Worm (Caenorhabditis elegans) whole organism, early embryonic: Measurements from ENCODE around the gene F36F12.2.

Experiments
- B0310.2 ChIP-seq: sonication (generic microtip); optimal IDR thresholded peaks from 2 replicates; lab custom pipeline; 2016; ENCODE audit warnings: mild to moderate bottlenecking, missing genetic modification characterization, missing compliant biosample characterization
- F13C5.2 ChIP-seq: sonication (generic microtip); optimal IDR thresholded peaks from 2 replicates; lab custom pipeline; 2017; ENCODE audit warnings: mild to moderate bottlenecking, missing genetic modification characterization, inconsistent platforms, missing compliant biosample characterization
- aly-1 ChIP-seq: sonication (generic microtip); optimal IDR thresholded peaks from 2 replicates; lab custom pipeline; 2016; ENCODE audit warnings: missing genetic modification characterization, missing compliant biosample characterization
- ama-1 ChIP-seq: fragments of 150-350 bp; optimal IDR thresholded peaks from 2 replicates; lab custom pipeline; 2014
- ceh-13 ChIP-seq: fragments of 200-800 bp; sonication (Bioruptor generic); optimal IDR thresholded peaks from 2 replicates; lab custom pipeline; 2018; ENCODE audit warnings: mild to moderate bottlenecking, missing genetic modification characterization, missing compliant biosample characterization
- ceh-36 ChIP-seq: sonication (generic microtip); optimal IDR thresholded peaks from 2 replicates; lab custom pipeline; 2016; ENCODE audit warnings: missing genetic modification characterization, inconsistent platforms, missing compliant biosample characterization
- ets-7 ChIP-seq: sonication (generic microtip); optimal IDR thresholded peaks from 2 replicates; lab custom pipeline; 2016; ENCODE audit warnings: missing genotype, missing genetic modification characterization, missing compliant biosample characterization
- flt-1 ChIP-seq: fragments of 200-800 bp; sonication (Bioruptor generic); IDR thresholded peaks from 2 replicates; pipeline ENCODE4 v1.3.6; 2022; ENCODE audit warnings: missing genetic modification characterization, missing compliant biosample characterization
- hmbx-1 ChIP-seq: sonication (generic microtip); optimal IDR thresholded peaks from 2 replicates; lab custom pipeline; 2016; ENCODE audit warnings: mild to moderate bottlenecking, missing genetic modification characterization, missing compliant biosample characterization
- hmg-4 ChIP-seq: fragments of 200-800 bp; sonication (Bioruptor generic); optimal IDR thresholded peaks from 2 replicates; lab custom pipeline; 2018; ENCODE audit warnings: mild to moderate bottlenecking, missing genetic modification characterization, missing compliant biosample characterization
- hnd-1 ChIP-seq: sonication (generic microtip); optimal IDR thresholded peaks from 2 replicates; lab custom pipeline; 2016; ENCODE audit warnings: missing genetic modification characterization, missing compliant biosample characterization
- pes-1 ChIP-seq: fragments of 200-800 bp; sonication (Bioruptor generic); IDR thresholded peaks from 2 replicates; pipeline ENCODE4 v1.3.6; 2022; ENCODE audit warnings: missing genetic modification reagents, missing genetic modification characterization, missing compliant biosample characterization
- scrt-1 ChIP-seq: fragments of 200-800 bp; sonication (Bioruptor generic); IDR thresholded peaks from 2 replicates; pipeline ENCODE4 v1.3.6; 2022; ENCODE audit warnings: missing genetic modification characterization, missing compliant biosample characterization
- sea-1 ChIP-seq: fragments of 200-800 bp; sonication (Bioruptor generic); conservative IDR thresholded peaks from 2 replicates; pipeline ENCODE4 v1.3.6; 2022; ENCODE audit warnings: missing genetic modification characterization, missing compliant biosample characterization
- tbx-11 ChIP-seq: fragments of 200-800 bp; sonication (Bioruptor generic); IDR thresholded peaks from 2 replicates; pipeline ENCODE4 v1.3.6; 2022; ENCODE audit warnings: missing genetic modification characterization, missing compliant biosample characterization
- tbx-37 ChIP-seq: fragments of 200-800 bp; sonication (Bioruptor generic); conservative IDR thresholded peaks from 2 replicates; pipeline ENCODE4 v1.3.6; 2022; ENCODE audit warnings: missing genetic modification reagents, missing genetic modification characterization, missing compliant biosample characterization
- tra-4 ChIP-seq: sonication (generic microtip); optimal IDR thresholded peaks from 2 replicates; lab custom pipeline; 2017; ENCODE audit warnings: missing genetic modification characterization, missing compliant biosample characterization

The F36F12.2 gene

ce11 chrV:2066780-2067179, 28.3 kb downstream of the F36F12.2 start, which contains the start of gene nhr-86:
nhr-86 (minus strand) TSS chrV:2066850.
- TF ChIP-seq ceh-13 (no peak), ama-1 (lab: Kevin White, UChicago) (no peak), pes-1 (GFP tag; lab: Robert Waterston, UW) (no peak), B0310.2 (tag; lab: Kevin White, UChicago) (no peak), ets-7 (tag; lab: Kevin White, UChicago) (no peak), hnd-1 (no peak), tbx-11 (GFP tag; lab: Robert Waterston, UW) (no peak), tra-4 (tag; lab: Kevin White, UChicago) (no peak), F13C5.2 (no peak), hmg-4 (no peak), tbx-37 (GFP tag; lab: Robert Waterston, UW) (no peak), sea-1 (GFP tag; lab: Robert Waterston, UW) (no peak), scrt-1 (GFP tag; lab: Robert Waterston, UW) (no peak), ceh-36 (tag; lab: Kevin White, UChicago) (no peak), flt-1 (GFP tag; lab: Robert Waterston, UW) (no peak), aly-1 (tag; lab: Kevin White, UChicago) (no peak), hmbx-1 (no peak)

- TF ChIP-seq flt-1 (GFP tag; lab: Robert Waterston, UW) (no peak), hmg-4 (no peak), hmbx-1 (no peak), tbx-37 (GFP tag; lab: Robert Waterston, UW) (no peak), tra-4 (tag; lab: Kevin White, UChicago) (no peak), ets-7 (tag; lab: Kevin White, UChicago) (no peak), scrt-1 (GFP tag; lab: Robert Waterston, UW) (no peak), sea-1 (GFP tag; lab: Robert Waterston, UW) (no peak), ceh-36 (tag; lab: Kevin White, UChicago) (no peak), F13C5.2 (no peak), B0310.2 (tag; lab: Kevin White, UChicago) (no peak), aly-1 (tag; lab: Kevin White, UChicago) (no peak), ama-1 (lab: Kevin White, UChicago) (no peak), pes-1 (GFP tag; lab: Robert Waterston, UW) (no peak), hnd-1 (no peak), tbx-11 (GFP tag; lab: Robert Waterston, UW) (no peak), ceh-13 (no peak)
These were observed 37.8 kb downstream of the F36F12.2 start, which contains the start of gene comt-3 for ce11 chrV:2057324-2057723. comt-3 (plus strand) TSS chrV:2057537.

- no peak for TF ChIP-seq sea-1 (GFP tag; lab: Robert Waterston, UW)
- no peak for TF ChIP-seq flt-1 (GFP tag; lab: Robert Waterston, UW)
- no peak for TF ChIP-seq hmg-4
- no peak for TF ChIP-seq B0310.2 (tag; lab: Kevin White, UChicago)
- no peak for TF ChIP-seq tra-4 (tag; lab: Kevin White, UChicago)
- no peak for TF ChIP-seq ceh-13
- TF ChIP-seq tbx-11 (GFP tag; lab: Robert Waterston, UW) = no peak
- no peak for TF ChIP-seq ama-1 (lab: Kevin White, UChicago)
- TF ChIP-seq pes-1 (GFP tag; lab: Robert Waterston, UW) = no peak
- TF ChIP-seq ceh-36 (tag; lab: Kevin White, UChicago) = no peak
- no peak for TF ChIP-seq hnd-1
- no peak for TF ChIP-seq F13C5.2
- no peak for TF ChIP-seq hmbx-1
- TF ChIP-seq scrt-1 (GFP tag; lab: Robert Waterston, UW) = no peak
- TF ChIP-seq aly-1 (tag; lab: Kevin White, UChicago) = no peak
- TF ChIP-seq tbx-37 (GFP tag; lab: Robert Waterston, UW) = no peak
These were observed 39.2 kb downstream of the F36F12.2 start for ce11 chrV:2055765-2056504.

ce11 chrV:2054254-2054653, 40.9 kb downstream of the F36F12.2 start:
- TF ChIP-seq tbx-11 (GFP tag; lab: Robert Waterston, UW) = no peak
- no peak for TF ChIP-seq hmbx-1
- TF ChIP-seq pes-1 (GFP tag; lab: Robert Waterston, UW) = no peak
- TF ChIP-seq hnd-1 = no peak
- TF ChIP-seq ceh-36 (tag; lab: Kevin White, UChicago) = no peak
- TF ChIP-seq scrt-1 (GFP tag; lab: Robert Waterston, UW) = no peak
- TF ChIP-seq flt-1 (GFP tag; lab: Robert Waterston, UW) = no peak
- no peak for TF ChIP-seq aly-1 (tag; lab: Kevin White, UChicago)
- TF ChIP-seq ets-7 (tag; lab: Kevin White, UChicago) = no peak
- TF ChIP-seq ceh-13 = no peak
- no peak for TF ChIP-seq hmg-4
- no peak for TF ChIP-seq sea-1 (GFP tag; lab: Robert Waterston, UW)
- TF ChIP-seq tra-4 (tag; lab: Kevin White, UChicago) = no peak
- no peak for TF ChIP-seq tbx-37 (GFP tag; lab: Robert Waterston, UW)
- TF ChIP-seq F13C5.2 = no peak
- TF ChIP-seq ama-1 (lab: Kevin White, UChicago) = no peak
- TF ChIP-seq B0310.2 (tag; lab: Kevin White, UChicago) = no peak

- TF ChIP-seq aly-1 (tag; lab: Kevin White, UChicago) = no peak
- TF ChIP-seq flt-1 (GFP tag; lab: Robert Waterston, UW) = no peak
- no peak for TF ChIP-seq scrt-1 (GFP tag; lab: Robert Waterston, UW)
- no peak for TF ChIP-seq F13C5.2
- TF ChIP-seq ama-1 (lab: Kevin White, UChicago) = no peak
- TF ChIP-seq pes-1 (GFP tag; lab: Robert Waterston, UW) = no peak
- TF ChIP-seq tbx-37 (GFP tag; lab: Robert Waterston, UW) = no peak
- no peak for TF ChIP-seq ceh-36 (tag; lab: Kevin White, UChicago)
- no peak for TF ChIP-seq tra-4 (tag; lab: Kevin White, UChicago)
- TF ChIP-seq ceh-13 = no peak
- TF ChIP-seq sea-1 (GFP tag; lab: Robert Waterston, UW) = no peak
- TF ChIP-seq hnd-1 = no peak
- no peak for TF ChIP-seq tbx-11 (GFP tag; lab: Robert Waterston, UW)
- no peak for TF ChIP-seq hmbx-1
- no peak for TF ChIP-seq hmg-4
- TF ChIP-seq ets-7 (tag; lab: Kevin White, UChicago) = no peak
- TF ChIP-seq B0310.2 (tag; lab: Kevin White, UChicago) = no peak
These were observed 41.6 kb downstream of the F36F12.2 start, which contains the start of gene comt-5 for ce11 chrV:2053509-2053908. comt-5 (minus strand) TSS chrV:2053609.

- TF ChIP-seq hnd-1 (no peak), ama-1 (lab: Kevin White, UChicago) (no peak), scrt-1 (GFP tag; lab: Robert Waterston, UW) (no peak), tbx-37 (GFP tag; lab: Robert Waterston, UW) (no peak)
These were observed 43.6 kb downstream of the F36F12.2 start, which contains the start of gene Y40B10A.11 for ce11 chrV:2051507-2051906. Y40B10A.11 (minus strand) TSS chrV:2051607.
